Fruit fly (Drosophila melanogaster) whole organism, embryonic: ENCODE results near the gene Ptp4E.

Experiments
- Antp ChIP-seq: fragments of 200-800 bp; sonication (Bioruptor generic); optimal IDR thresholded peaks from 3 replicates; lab custom pipeline; 2016; ENCODE audit warnings: missing biosample characterization, missing genetic modification characterization
- Bteb2 ChIP-seq: fragments of 200-800 bp; sonication (Bioruptor generic); optimal IDR thresholded peaks from 2 replicates; lab custom pipeline; 2016; ENCODE audit warnings: missing biosample characterization, missing genetic modification characterization
- CG10959 ChIP-seq: fragments of 200-800 bp; sonication (Bioruptor generic); IDR thresholded peaks from 2 replicates; pipeline ENCODE4 v1.3.6; 2022; ENCODE audit warnings: missing biosample characterization, missing genetic modification characterization
- CG12942 ChIP-seq: fragments of 200-800 bp; sonication (Bioruptor generic); optimal IDR thresholded peaks from 3 replicates; lab custom pipeline; 2016; ENCODE audit warnings: missing biosample characterization, missing genetic modification characterization
- CG13424 ChIP-seq: fragments of 200-800 bp; sonication (Bioruptor generic); optimal IDR thresholded peaks from 2 replicates; lab custom pipeline; 2019; ENCODE audit warnings: missing biosample characterization, mild to moderate bottlenecking, missing genetic modification characterization, moderate library complexity
- CG14050 ChIP-seq: fragments of 200-800 bp; sonication (Bioruptor generic); IDR thresholded peaks from 3 replicates; pipeline ENCODE4 v1.3.6; 2022; ENCODE audit warnings: missing biosample characterization, missing genetic modification characterization
- CG15011 ChIP-seq: fragments of 200-800 bp; sonication (Bioruptor generic); optimal IDR thresholded peaks from 3 replicates; lab custom pipeline; 2018; ENCODE audit warnings: missing biosample characterization, mild to moderate bottlenecking, missing genetic modification characterization
- CG17186 ChIP-seq: fragments of 200-800 bp; sonication (Bioruptor generic); optimal IDR thresholded peaks from 3 replicates; lab custom pipeline; 2017; ENCODE audit warnings: missing biosample characterization, missing genetic modification reagents, missing genetic modification characterization
- CG17912 ChIP-seq: fragments of 200-800 bp; sonication (Bioruptor generic); optimal IDR thresholded peaks from 2 replicates; lab custom pipeline; 2018; ENCODE audit warnings: missing biosample characterization, mild to moderate bottlenecking, missing genetic modification characterization
- CG18599 ChIP-seq: fragments of 200-800 bp; sonication (Bioruptor generic); optimal IDR thresholded peaks from 3 replicates; lab custom pipeline; 2017; ENCODE audit warnings: missing biosample characterization, missing genetic modification characterization, mild to moderate bottlenecking, moderate library complexity, missing genetic modification reagents
- CG3407 ChIP-seq: fragments of 200-800 bp; sonication (Bioruptor generic); optimal IDR thresholded peaks from 2 replicates; lab custom pipeline; 2018; ENCODE audit warnings: missing biosample characterization, mild to moderate bottlenecking, missing genetic modification characterization
- CG34224 ChIP-seq: fragments of 200-800 bp; sonication (Bioruptor generic); IDR thresholded peaks from 3 replicates; pipeline ENCODE4 v1.3.6; 2022; ENCODE audit warnings: missing biosample characterization, missing genetic modification characterization; ENCODE audit not compliant: partially characterized antibody
- CG3726 ChIP-seq: fragments of 200-800 bp; sonication (Bioruptor generic); IDR thresholded peaks from 3 replicates; pipeline ENCODE4, ENCODE4 v1.3.6; 2022; ENCODE audit warnings: missing biosample characterization, missing genetic modification characterization
- CG4282 ChIP-seq: fragments of 200-800 bp; sonication (Bioruptor generic); optimal IDR thresholded peaks from 2 replicates; lab custom pipeline; 2016; ENCODE audit warnings: missing biosample characterization, missing genetic modification characterization
- CG4404 ChIP-seq: fragments of 200-800 bp; sonication (Bioruptor generic); IDR thresholded peaks from 2 replicates; pipeline ENCODE4 v1.3.6; 2022; ENCODE audit warnings: missing biosample characterization, missing genetic modification characterization
- CG4424 ChIP-seq: fragments of 200-800 bp; sonication (Bioruptor generic); optimal IDR thresholded peaks from 3 replicates; lab custom pipeline; 2016; ENCODE audit warnings: missing biosample characterization, missing genetic modification characterization
- CG6791 ChIP-seq: fragments of 200-800 bp; sonication (Bioruptor generic); IDR thresholded peaks from 3 replicates; pipeline ENCODE4 v1.3.6; 2022; ENCODE audit warnings: missing biosample characterization, missing genetic modification characterization; ENCODE audit not compliant: partially characterized antibody
- CG7357 ChIP-seq: fragments of 200-800 bp; sonication (Bioruptor generic); IDR thresholded peaks from 3 replicates; pipeline ENCODE4 v1.3.6; 2022; ENCODE audit warnings: missing biosample characterization, missing genetic modification characterization
- CG7987 ChIP-seq: fragments of 200-800 bp; sonication (Bioruptor generic); optimal IDR thresholded peaks from 2 replicates; lab custom pipeline; 2018; ENCODE audit warnings: missing biosample characterization, mild to moderate bottlenecking, missing genetic modification characterization, moderate library complexity
- CG9609 ChIP-seq: fragments of 200-800 bp; sonication (Bioruptor generic); optimal IDR thresholded peaks from 3 replicates; lab custom pipeline; 2016; ENCODE audit warnings: missing biosample characterization, missing genetic modification characterization
- Dip2 ChIP-seq: fragments of 200-800 bp; sonication (Bioruptor generic); IDR thresholded peaks from 2 replicates; pipeline ENCODE4 v1.3.6; 2022; ENCODE audit warnings: missing biosample characterization, missing genetic modification characterization
- Doc3 ChIP-seq: fragments of 200-800 bp; sonication (Bioruptor generic); IDR thresholded peaks from 3 replicates; pipeline ENCODE4 v1.3.6; 2022; ENCODE audit warnings: missing biosample characterization, missing genetic modification characterization; ENCODE audit not compliant: partially characterized antibody
- Gsc ChIP-seq: fragments of 200-800 bp; sonication (Bioruptor generic); IDR thresholded peaks from 2 replicates; pipeline ENCODE4 v1.3.6; 2022; ENCODE audit warnings: missing biosample characterization, missing genetic modification characterization
- Hand ChIP-seq: fragments of 200-800 bp; sonication (Bioruptor generic); optimal IDR thresholded peaks from 2 replicates; lab custom pipeline; 2017; ENCODE audit warnings: mild to moderate bottlenecking, missing biosample characterization, missing genetic modification reagents, missing genetic modification characterization
- Hmx ChIP-seq: fragments of 200-800 bp; sonication (Bioruptor generic); optimal IDR thresholded peaks from 2 replicates; lab custom pipeline; 2016; ENCODE audit warnings: missing biosample characterization, missing genetic modification characterization
- Hr51 ChIP-seq, 2 experiments: fragments of 200-800 bp; sonication (Bioruptor generic); optimal IDR thresholded peaks; 2 replicates in 1 of 2; 3 replicates in 1 of 2; lab custom pipeline; 2016 to 2018; ENCODE audit warnings: missing biosample characterization in 2 of 2, missing genetic modification characterization in 2 of 2, mild to moderate bottlenecking in 1 of 2, moderate library complexity in 1 of 2
- Mrtf ChIP-seq: fragments of 200-800 bp; sonication (Bioruptor generic); IDR thresholded peaks from 3 replicates; pipeline ENCODE4 v1.3.6; 2022; ENCODE audit warnings: missing biosample characterization, missing genetic modification characterization
- NFAT ChIP-seq: fragments of 200-800 bp; sonication (Bioruptor generic); IDR thresholded peaks from 2 replicates; pipeline ENCODE4 v1.3.6; 2022; ENCODE audit warnings: missing biosample characterization, missing genetic modification characterization
- Ptx1 ChIP-seq: fragments of 200-800 bp; sonication (Bioruptor generic); IDR thresholded peaks from 2 replicates; pipeline ENCODE4 v1.3.6; 2022; ENCODE audit warnings: missing biosample characterization, missing genetic modification characterization
- Rfx ChIP-seq: fragments of 200-800 bp; sonication (Bioruptor generic); IDR thresholded peaks from 2 replicates; pipeline ENCODE4 v1.3.6; 2022; ENCODE audit warnings: missing biosample characterization, missing genetic modification characterization
- Spps ChIP-seq: fragments of 200-800 bp; sonication (Bioruptor generic); optimal IDR thresholded peaks from 2 replicates; lab custom pipeline; 2018; ENCODE audit warnings: missing biosample characterization, mild to moderate bottlenecking, missing genetic modification characterization
- Vsx1 ChIP-seq: fragments of 200-800 bp; sonication (Bioruptor generic); optimal IDR thresholded peaks from 2 replicates; lab custom pipeline; 2017; ENCODE audit warnings: missing biosample characterization, mild to moderate bottlenecking, missing genetic modification characterization, missing genetic modification reagents
- cad ChIP-seq: fragments of >200 bp; optimal IDR thresholded peaks from 2 replicates; lab custom pipeline; 2017; ENCODE audit warnings: missing biosample characterization, missing genetic modification characterization
- chinmo ChIP-seq: fragments of 200-800 bp; sonication (Bioruptor generic); IDR thresholded peaks from 4 replicates; pipeline ENCODE4 v1.3.6; 2022; ENCODE audit warnings: missing biosample characterization, missing genetic modification characterization; ENCODE audit not compliant: partially characterized antibody
- chm ChIP-seq: fragments of 200-800 bp; sonication (Bioruptor generic); IDR thresholded peaks from 2 replicates; pipeline ENCODE4 v1.3.6; 2022; ENCODE audit warnings: missing biosample characterization, missing genetic modification characterization
- ems ChIP-seq: fragments of 200-800 bp; sonication (Bioruptor generic); optimal IDR thresholded peaks from 3 replicates; lab custom pipeline; 2016; ENCODE audit warnings: missing biosample characterization, missing genetic modification characterization
- gce ChIP-seq: fragments of 200-800 bp; sonication (Bioruptor generic); IDR thresholded peaks from 3 replicates; pipeline ENCODE4 v1.3.6; 2022; ENCODE audit warnings: missing biosample characterization, missing genetic modification characterization
- ham ChIP-seq: fragments of 200-800 bp; sonication (Bioruptor generic); IDR thresholded peaks from 2 replicates; pipeline ENCODE4 v1.3.6; 2022; ENCODE audit warnings: missing biosample characterization, missing genetic modification characterization
- her ChIP-seq: fragments of 200-800 bp; sonication (Bioruptor generic); optimal IDR thresholded peaks from 2 replicates; lab custom pipeline; 2016; ENCODE audit warnings: missing biosample characterization, missing genetic modification characterization
- kay ChIP-seq: fragments of 200-800 bp; sonication (Bioruptor generic); optimal IDR thresholded peaks from 2 replicates; lab custom pipeline; 2016; ENCODE audit warnings: missing biosample characterization, missing genetic modification characterization
- mirr ChIP-seq: fragments of 200-800 bp; sonication (Bioruptor generic); optimal IDR thresholded peaks from 3 replicates; lab custom pipeline; 2018; ENCODE audit warnings: missing biosample characterization, mild to moderate bottlenecking, missing genetic modification characterization
- otp ChIP-seq: fragments of 200-800 bp; sonication (Bioruptor generic); IDR thresholded peaks from 3 replicates; pipeline ENCODE4, ENCODE4 v1.3.6; 2022; ENCODE audit warnings: missing biosample characterization, missing genetic modification characterization
- pnt ChIP-seq: fragments of 200-800 bp; sonication (Bioruptor generic); optimal IDR thresholded peaks from 3 replicates; lab custom pipeline; 2016; ENCODE audit warnings: missing biosample characterization, missing genetic modification characterization
- row ChIP-seq: fragments of 200-800 bp; sonication (Bioruptor generic); IDR thresholded peaks from 3 replicates; pipeline ENCODE4 v1.3.6; 2022; ENCODE audit warnings: missing biosample characterization, missing genetic modification characterization
- schlank ChIP-seq: fragments of 200-800 bp; sonication (Bioruptor generic); optimal IDR thresholded peaks from 2 replicates; lab custom pipeline; 2018; ENCODE audit warnings: missing biosample characterization, mild to moderate bottlenecking, missing genetic modification characterization
- tna ChIP-seq: fragments of 200-800 bp; sonication (Bioruptor generic); IDR thresholded peaks from 2 replicates; pipeline ENCODE4 v1.3.6; 2022; ENCODE audit warnings: missing biosample characterization, missing genetic modification characterization; ENCODE audit not compliant: partially characterized antibody
- trem ChIP-seq: fragments of 200-800 bp; optimal IDR thresholded peaks from 3 replicates; lab custom pipeline; 2019; ENCODE audit warnings: missing biosample characterization, mild to moderate bottlenecking, missing genetic modification characterization, moderate library complexity
- vvl ChIP-seq: fragments of 200-800 bp; sonication (Bioruptor generic); IDR thresholded peaks from 2 replicates; pipeline ENCODE4 v1.3.6; 2022; ENCODE audit warnings: missing biosample characterization, missing genetic modification characterization
- zf30C ChIP-seq: fragments of 200-800 bp; sonication (Bioruptor generic); optimal IDR thresholded peaks from 3 replicates; lab custom pipeline; 2018; ENCODE audit warnings: missing biosample characterization, mild to moderate bottlenecking, missing genetic modification characterization

The Ptp4E gene

dm6 chrX:4909938-4910778 is 28.8 kb upstream of the Ptp4E start (continued):
- TF ChIP-seq kay (GFP tag; lab: Kevin White, UChicago) = peak; percentile 99
- TF ChIP-seq chinmo (GFP tag; lab: Robert Waterston, UW) = 0 out of 4 replicates have a peak, but pooled peaks have one; percentile 28
- no peak for TF ChIP-seq Doc3 (GFP tag; lab: Robert Waterston, UW)
- peak; percentile 100 for TF ChIP-seq row (GFP tag; lab: Robert Waterston, UW)
- peak; percentile 100 for TF ChIP-seq otp (GFP tag; lab: Robert Waterston, UW)
- peak; percentile 100 for TF ChIP-seq Rfx (GFP tag; lab: Robert Waterston, UW)
- TF ChIP-seq Mrtf (GFP tag; lab: Robert Waterston, UW) = peak; percentile 100
- peak; percentile 99 for TF ChIP-seq CG7987
- TF ChIP-seq NFAT (GFP tag; lab: Robert Waterston, UW) = peak; percentile 100
- peak; percentile 96 for TF ChIP-seq CG17186 (GFP tag; lab: Kevin White, UChicago)
- TF ChIP-seq mirr (GFP tag; lab: Kevin White, UChicago) = peak; percentile 99
- TF ChIP-seq her (GFP tag; lab: Kevin White, UChicago) = peak; percentile 98
- peak; percentile 99 for TF ChIP-seq Spps (tag; lab: Kevin White, UChicago)
- TF ChIP-seq CG7357 = peak; percentile 99
- TF ChIP-seq Antp (GFP tag; lab: Kevin White, UChicago) = peak; percentile 100
- TF ChIP-seq CG3407 (GFP tag; lab: Kevin White, UChicago) = peak; percentile 99
- TF ChIP-seq CG18599 (GFP tag; lab: Kevin White, UChicago) = peak; percentile 100
- TF ChIP-seq zf30C (GFP tag; lab: Kevin White, UChicago) = peak; percentile 65
- peak; percentile 99 for TF ChIP-seq gce (GFP tag; lab: Robert Waterston, UW)
- TF ChIP-seq Ptx1 (GFP tag; lab: Robert Waterston, UW) = peak; percentile 100
- TF ChIP-seq cad (GFP tag; lab: Kevin White, UChicago) = no peak
- peak; percentile 100 for TF ChIP-seq Hand
- peak; percentile 99 for TF ChIP-seq Gsc (GFP tag; lab: Robert Waterston, UW)
- TF ChIP-seq chm = peak; percentile 100
- TF ChIP-seq CG12942 = peak; percentile 100
- TF ChIP-seq tna (GFP tag; lab: Robert Waterston, UW) = no peak
- TF ChIP-seq schlank (tag; lab: Kevin White, UChicago) = peak; percentile 100
- peak; percentile 97 for TF ChIP-seq trem (tag; lab: Kevin White, UChicago)
- TF ChIP-seq CG17912 (GFP tag; lab: Kevin White, UChicago) = peak; percentile 99
- TF ChIP-seq Dip2 (GFP tag; lab: Robert Waterston, UW) = peak; percentile 82
- peak; percentile 100 for TF ChIP-seq vvl (GFP tag; lab: Robert Waterston, UW)
- peak; percentile 100 for TF ChIP-seq CG9609
- peak; percentile 100 for TF ChIP-seq CG4424 (GFP tag; lab: Kevin White, UChicago)
- TF ChIP-seq CG34224 (GFP tag; lab: Robert Waterston, UW) = no peak
- TF ChIP-seq ham (GFP tag; lab: Robert Waterston, UW) = peak; percentile 99
- peak; percentile 100 for TF ChIP-seq ems (GFP tag; lab: Kevin White, UChicago)
- peak; percentile 100 for TF ChIP-seq CG14050 (GFP tag; lab: Robert Waterston, UW)
- TF ChIP-seq Vsx1 = peak; percentile 99
- peak; percentile 100 for TF ChIP-seq pnt (GFP tag; lab: Kevin White, UChicago)
- peak; percentile 100 for TF ChIP-seq CG3726 (GFP tag; lab: Robert Waterston, UW)
- TF ChIP-seq CG4282 (GFP tag; lab: Kevin White, UChicago) = peak; percentile 100
- peak; percentile 98 for TF ChIP-seq Hmx (GFP tag; lab: Kevin White, UChicago)
- TF ChIP-seq Hr51 (GFP tag; optimal IDR thresholded peaks at IDR 0.05; lab: Kevin White, UChicago) = peak; percentile 100
- peak; percentile 100 for TF ChIP-seq CG13424 (tag; lab: Kevin White, UChicago)
- TF ChIP-seq Bteb2 (GFP tag; lab: Kevin White, UChicago) = peak; percentile 100
- TF ChIP-seq CG15011 (GFP tag; lab: Kevin White, UChicago) = peak; percentile 100
- TF ChIP-seq CG4404 (GFP tag; lab: Robert Waterston, UW) = peak; percentile 100
- TF ChIP-seq CG10959 (GFP tag; lab: Robert Waterston, UW) = peak; percentile 99
- no peak for TF ChIP-seq CG6791 (GFP tag; lab: Robert Waterston, UW)
